Worm (Caenorhabditis elegans) whole organism, late embryonic: ENCODE measurements around the gene pyc-1.

Experiments
- F13H6.1 ChIP-seq: sonication (generic microtip); optimal IDR thresholded peaks from 2 replicates; lab custom pipeline; 2016; ENCODE audit warnings: missing genetic modification characterization, missing compliant biosample characterization
- ceh-45 ChIP-seq: fragments of 200-800 bp; sonication (Bioruptor generic); IDR thresholded peaks from 2 replicates; pipeline ENCODE4 v1.3.6; 2022; ENCODE audit warnings: missing genetic modification reagents, missing genetic modification characterization, missing compliant biosample characterization
- che-1 ChIP-seq: sonication (generic microtip); optimal IDR thresholded peaks from 2 replicates; lab custom pipeline; 2016; ENCODE audit warnings: mild to moderate bottlenecking, missing genetic modification characterization, missing compliant biosample characterization
- elt-4 ChIP-seq: sonication (generic microtip); optimal IDR thresholded peaks from 2 replicates; lab custom pipeline; 2016; ENCODE audit warnings: missing genetic modification characterization, missing compliant biosample characterization
- hlh-30 ChIP-seq: sonication (generic microtip); optimal IDR thresholded peaks from 2 replicates; lab custom pipeline; 2017; ENCODE audit warnings: antibody characterized with exemption, missing genetic modification characterization, missing compliant biosample characterization; ENCODE audit not compliant: insufficient read depth

DNA sequence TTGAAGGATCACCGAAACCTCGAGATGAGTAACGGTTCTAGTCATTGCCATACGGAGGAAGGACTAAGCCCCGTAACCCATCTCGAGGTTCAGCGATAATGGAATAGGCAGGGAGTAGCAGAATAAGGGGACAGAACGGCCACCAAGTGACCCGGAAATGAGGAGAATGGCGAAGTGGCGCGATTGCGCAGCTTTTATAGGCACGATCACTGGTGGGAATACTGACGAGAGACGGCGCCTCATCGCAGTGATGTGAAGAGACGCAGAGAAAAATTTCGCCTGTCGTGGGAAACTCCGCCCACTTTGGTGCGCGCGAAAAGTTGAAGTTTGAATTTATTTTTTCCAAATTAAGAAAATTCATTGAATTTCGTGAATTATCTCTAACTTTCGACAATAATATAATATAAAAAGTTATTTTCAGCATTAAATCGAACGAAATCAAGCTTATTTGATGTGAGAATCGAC is 52.2 kb downstream of the pyc-1 start, which contains the start of gene F55A11.4:
- TF ChIP-seq elt-4 (tag; lab: Kevin White, UChicago) (no peak), che-1 (tag; lab: Kevin White, UChicago) (no peak), hlh-30 (tag; lab: Kevin White, UChicago) (no peak), ceh-45 (GFP tag; lab: Robert Waterston, UW) (no peak), F13H6.1 (tag; lab: Kevin White, UChicago) (no peak)
